Fruit fly (Drosophila melanogaster): ENCODE results near the gene CIA30.

CIA30 gene

dm6 chr3R:29777213-29777612 is 40.4 kb downstream of the CIA30 start:
- no peak for TF ChIP-seq kay (GFP tag; ENCODE audit: borderline replicate concordance)
- TF ChIP-seq CG12768 (GFP tag; optimal IDR thresholded peaks at IDR 0.05), result no peak
- no peak for TF ChIP-seq cnc (optimal IDR thresholded peaks at IDR 0.05)
- peak; percentile 31 for TF ChIP-seq cic (GFP tag; optimal IDR thresholded peaks at IDR 0.05)
- no peak for TF ChIP-seq toe (GFP tag; optimal IDR thresholded peaks at IDR 0.05)
- no peak for TF ChIP-seq tj (GFP tag; optimal IDR thresholded peaks at IDR 0.05)
- no peak for TF ChIP-seq Clk (GFP tag; optimal IDR thresholded peaks at IDR 0.05)

dm6 chr3R:29778139-29778984 is 41.6 kb downstream of the CIA30 start:
- TF ChIP-seq cic (GFP tag; optimal IDR thresholded peaks at IDR 0.05), result peak; percentile 99
- no peak for TF ChIP-seq CG7101 (tag; optimal IDR thresholded peaks at IDR 0.05)
- no peak for TF ChIP-seq CG11617 (GFP tag; optimal IDR thresholded peaks at IDR 0.05)
- no peak for TF ChIP-seq CG12768 (GFP tag; optimal IDR thresholded peaks at IDR 0.05)
- TF ChIP-seq Mnt (GFP tag; optimal IDR thresholded peaks at IDR 0.05), result no peak

dm6 chr3R:29778985-29779298 is 42.2 kb downstream of the CIA30 start:
- TF ChIP-seq cic (GFP tag; optimal IDR thresholded peaks at IDR 0.05) (peak; percentile 72), toe (GFP tag; optimal IDR thresholded peaks at IDR 0.05) (no peak)

- no peak for TF ChIP-seq Clk (GFP tag; optimal IDR thresholded peaks at IDR 0.05)
- TF ChIP-seq Mnt (GFP tag; optimal IDR thresholded peaks at IDR 0.05), result no peak
- no peak for TF ChIP-seq CG14711 (tag; optimal IDR thresholded peaks at IDR 0.05)
- peak; percentile 67 for TF ChIP-seq cic (GFP tag; optimal IDR thresholded peaks at IDR 0.05)
- no peak for TF ChIP-seq CG7101 (tag; optimal IDR thresholded peaks at IDR 0.05)
- TF ChIP-seq bab1 (GFP tag; optimal IDR thresholded peaks at IDR 0.05), result no peak
- no peak for TF ChIP-seq cnc (optimal IDR thresholded peaks at IDR 0.05)
- no peak for TF ChIP-seq CG7045 (GFP tag; optimal IDR thresholded peaks at IDR 0.05)
- TF ChIP-seq CG1620 (GFP tag; optimal IDR thresholded peaks at IDR 0.05), result no peak
- no peak for TF ChIP-seq toe (GFP tag; optimal IDR thresholded peaks at IDR 0.05)
- TF ChIP-seq CG12768 (GFP tag; optimal IDR thresholded peaks at IDR 0.05), result peak; percentile 28
- no peak for TF ChIP-seq pad (GFP tag; optimal IDR thresholded peaks at IDR 0.05)
These were observed 43.8 kb downstream of the CIA30 start, which contains the start of gene fig for dm6 chr3R:29780402-29781029. TSS of gene fig (minus strand) at chr3R:29780452.

- TF ChIP-seq pad (GFP tag; optimal IDR thresholded peaks at IDR 0.05) (no peak), cic (GFP tag; optimal IDR thresholded peaks at IDR 0.05) (peak; percentile 45)
These were observed 45.1 kb downstream of the CIA30 start for dm6 chr3R:29781874-29782273.

dm6 chr3R:29782367-29782766 is 45.6 kb downstream of the CIA30 start:
- TF ChIP-seq cic (GFP tag; optimal IDR thresholded peaks at IDR 0.05) (peak; percentile 86), CG14711 (tag; optimal IDR thresholded peaks at IDR 0.05) (peak; percentile 31), pad (GFP tag; optimal IDR thresholded peaks at IDR 0.05) (peak; percentile 10), toe (GFP tag; optimal IDR thresholded peaks at IDR 0.05) (peak; percentile 39), tj (GFP tag; optimal IDR thresholded peaks at IDR 0.05) (peak; percentile 83), CG33017 (tag; optimal IDR thresholded peaks at IDR 0.05) (peak; percentile 57), CG7045 (GFP tag; optimal IDR thresholded peaks at IDR 0.05) (no peak), Mnt (GFP tag; optimal IDR thresholded peaks at IDR 0.05) (peak; percentile 82), Crg-1 (GFP tag; optimal IDR thresholded peaks at IDR 0.05) (peak; percentile 3), CG11617 (GFP tag; optimal IDR thresholded peaks at IDR 0.05) (peak; percentile 42), Clk (GFP tag; optimal IDR thresholded peaks at IDR 0.05) (no peak), CG12768 (GFP tag; optimal IDR thresholded peaks at IDR 0.05) (peak; percentile 57), cnc (optimal IDR thresholded peaks at IDR 0.05) (no peak), bab1 (GFP tag; optimal IDR thresholded peaks at IDR 0.05) (peak; percentile 67), CG7101 (tag; optimal IDR thresholded peaks at IDR 0.05) (peak; percentile 58)

- TF ChIP-seq CG14711 (tag; optimal IDR thresholded peaks at IDR 0.05) (no peak), CG33017 (tag; optimal IDR thresholded peaks at IDR 0.05) (no peak), bab1 (GFP tag; optimal IDR thresholded peaks at IDR 0.05) (no peak), CG11617 (GFP tag; optimal IDR thresholded peaks at IDR 0.05) (no peak), Mnt (GFP tag; optimal IDR thresholded peaks at IDR 0.05) (no peak), CG5204 (GFP tag; optimal IDR thresholded peaks at IDR 0.05) (no peak), cic (GFP tag; optimal IDR thresholded peaks at IDR 0.05) (no peak), CG12768 (GFP tag; optimal IDR thresholded peaks at IDR 0.05) (no peak), cnc (optimal IDR thresholded peaks at IDR 0.05) (no peak), Crg-1 (GFP tag; optimal IDR thresholded peaks at IDR 0.05) (no peak), pad (GFP tag; optimal IDR thresholded peaks at IDR 0.05) (no peak), ovo (GFP tag; optimal IDR thresholded peaks at IDR 0.05) (no peak), kay (GFP tag; ENCODE audit: borderline replicate concordance) (no peak), CG1620 (GFP tag; optimal IDR thresholded peaks at IDR 0.05) (no peak)
These were observed 46.4 kb downstream of the CIA30 start for dm6 chr3R:29783210-29783609.
